Worm (Caenorhabditis elegans) whole organism, late embryonic: ENCODE results near the gene Y38E10A.1.

Experiments used
- F13H6.1 ChIP-seq: sonication (generic microtip); optimal IDR thresholded peaks from 2 replicates; lab custom pipeline; 2016; ENCODE audit warnings: missing genetic modification characterization, missing compliant biosample characterization
- T23F11.4 ChIP-seq: fragments of 200-800 bp; sonication (Bioruptor generic); optimal IDR thresholded peaks from 2 replicates; lab custom pipeline; 2018; ENCODE audit warnings: mild to moderate bottlenecking, missing genetic modification characterization, missing compliant biosample characterization
- Y22D7AL.16 ChIP-seq: sonication (generic microtip); optimal IDR thresholded peaks from 2 replicates; lab custom pipeline; 2016; ENCODE audit warnings: missing genetic modification characterization, missing compliant biosample characterization
- ahr-1 ChIP-seq: sonication (generic microtip); optimal IDR thresholded peaks from 2 replicates; lab custom pipeline; 2016; ENCODE audit warnings: missing genetic modification characterization, missing compliant biosample characterization
- ama-1 ChIP-seq: fragments of 150-350 bp; optimal IDR thresholded peaks from 2 replicates; lab custom pipeline; 2014
- ceh-18 ChIP-seq: sonication (generic microtip); optimal IDR thresholded peaks from 2 replicates; lab custom pipeline; 2016; ENCODE audit warnings: missing genetic modification characterization, missing compliant biosample characterization
- ceh-19 ChIP-seq: fragments of 200-800 bp; sonication (Bioruptor generic); optimal IDR thresholded peaks from 2 replicates; lab custom pipeline; 2018; ENCODE audit warnings: mild to moderate bottlenecking, missing genetic modification characterization, missing compliant biosample characterization
- ceh-2 ChIP-seq: sonication (generic microtip); optimal IDR thresholded peaks from 2 replicates; lab custom pipeline; 2016; ENCODE audit warnings: missing genotype, missing genetic modification characterization, missing compliant biosample characterization
- ceh-22 ChIP-seq: sonication (generic microtip); optimal IDR thresholded peaks from 2 replicates; lab custom pipeline; 2017; ENCODE audit warnings: missing biosample characterization, missing genetic modification characterization
- ceh-24 ChIP-seq: sonication (generic microtip); optimal IDR thresholded peaks from 2 replicates; lab custom pipeline; 2016; ENCODE audit warnings: mild to moderate bottlenecking, missing genetic modification characterization, missing compliant biosample characterization
- ceh-30 ChIP-seq: fragments of 150-350 bp; optimal IDR thresholded peaks from 2 replicates; lab custom pipeline; 2014; ENCODE audit warnings: missing biosample characterization, missing genetic modification characterization
- ceh-31 ChIP-seq: sonication (generic microtip); optimal IDR thresholded peaks from 2 replicates; lab custom pipeline; 2016; ENCODE audit warnings: missing genetic modification characterization, missing compliant biosample characterization
- ceh-48 ChIP-seq: sonication (generic microtip); optimal IDR thresholded peaks from 2 replicates; lab custom pipeline; 2016; ENCODE audit warnings: missing genetic modification characterization, inconsistent platforms, missing compliant biosample characterization
- ceh-6 ChIP-seq: fragments of 200-800 bp; sonication (Bioruptor generic); optimal IDR thresholded peaks from 2 replicates; lab custom pipeline; 2018; ENCODE audit warnings: mild to moderate bottlenecking, missing genetic modification characterization, missing compliant biosample characterization
- che-1 ChIP-seq: sonication (generic microtip); optimal IDR thresholded peaks from 2 replicates; lab custom pipeline; 2016; ENCODE audit warnings: mild to moderate bottlenecking, missing genetic modification characterization, missing compliant biosample characterization
- dmd-4 ChIP-seq: sonication (generic microtip); optimal IDR thresholded peaks from 2 replicates; lab custom pipeline; 2016; ENCODE audit warnings: borderline replicate concordance, missing genetic modification characterization, missing compliant biosample characterization
- elt-2 ChIP-seq: sonication (generic microtip); optimal IDR thresholded peaks from 2 replicates; lab custom pipeline; 2016; ENCODE audit warnings: missing genetic modification reagents, missing genetic modification characterization, missing compliant biosample characterization
- ets-4 ChIP-seq: sonication (generic microtip); optimal IDR thresholded peaks from 2 replicates; lab custom pipeline; 2016; ENCODE audit warnings: missing genetic modification characterization, missing compliant biosample characterization
- eyg-1 ChIP-seq: sonication (generic microtip); optimal IDR thresholded peaks from 2 replicates; lab custom pipeline; 2016; ENCODE audit warnings: missing genotype, missing genetic modification characterization, missing compliant biosample characterization
- fax-1 ChIP-seq: sonication (generic microtip); optimal IDR thresholded peaks from 2 replicates; lab custom pipeline; 2016; ENCODE audit warnings: missing genotype, missing genetic modification characterization, missing compliant biosample characterization
- fkh-6 ChIP-seq: sonication (generic microtip); optimal IDR thresholded peaks from 2 replicates; lab custom pipeline; 2016; ENCODE audit warnings: missing genetic modification characterization, missing compliant biosample characterization
- gmeb-2 ChIP-seq: sonication (generic microtip); optimal IDR thresholded peaks from 2 replicates; lab custom pipeline; 2016; ENCODE audit warnings: missing genetic modification characterization, inconsistent platforms, missing compliant biosample characterization
- hlh-30 ChIP-seq: sonication (generic microtip); optimal IDR thresholded peaks from 2 replicates; lab custom pipeline; 2017; ENCODE audit warnings: antibody characterized with exemption, missing genetic modification characterization, missing compliant biosample characterization; ENCODE audit not compliant: insufficient read depth
- lin-11 ChIP-seq: fragments of 200-800 bp; sonication (Bioruptor generic); optimal IDR thresholded peaks from 2 replicates; lab custom pipeline; 2018; ENCODE audit warnings: mild to moderate bottlenecking, missing genetic modification characterization, missing compliant biosample characterization
- nfya-1 ChIP-seq: sonication (generic microtip); optimal IDR thresholded peaks from 2 replicates; lab custom pipeline; 2017; ENCODE audit warnings: missing genetic modification characterization, mild to moderate bottlenecking, missing compliant biosample characterization, antibody characterized with exemption, moderate library complexity
- nhr-11 ChIP-seq: fragments of 150-350 bp; optimal IDR thresholded peaks from 2 replicates; lab custom pipeline; 2014; ENCODE audit warnings: missing biosample characterization, missing genetic modification characterization
- odd-2 ChIP-seq: sonication (generic microtip); optimal IDR thresholded peaks from 2 replicates; lab custom pipeline; 2017; ENCODE audit warnings: antibody characterized with exemption, mild to moderate bottlenecking, missing genetic modification characterization, missing compliant biosample characterization
- pag-3 ChIP-seq: sonication (generic microtip); optimal IDR thresholded peaks from 2 replicates; lab custom pipeline; 2016; ENCODE audit warnings: missing compliant biosample characterization, missing genetic modification characterization, borderline replicate concordance
- pat-9 ChIP-seq: fragments of 200-800 bp; sonication (Bioruptor generic); optimal IDR thresholded peaks from 2 replicates; lab custom pipeline; 2018; ENCODE audit warnings: mild to moderate bottlenecking, missing genetic modification characterization, moderate library complexity, missing compliant biosample characterization
- pax-1 ChIP-seq: fragments of 150-350 bp; optimal IDR thresholded peaks from 2 replicates; lab custom pipeline; 2014; ENCODE audit warnings: missing biosample characterization, missing genetic modification characterization
- pqm-1 ChIP-seq: sonication (generic microtip); optimal IDR thresholded peaks from 2 replicates; lab custom pipeline; 2016; ENCODE audit warnings: missing genetic modification characterization, missing compliant biosample characterization
- ref-2 ChIP-seq: sonication (generic microtip); optimal IDR thresholded peaks from 2 replicates; lab custom pipeline; 2016; ENCODE audit warnings: missing genetic modification characterization, missing compliant biosample characterization
- sox-2 ChIP-seq: fragments of 200-800 bp; sonication (Bioruptor generic); IDR thresholded peaks from 2 replicates; pipeline ENCODE4 v1.3.6; 2022; ENCODE audit warnings: missing genetic modification reagents, missing genetic modification characterization, missing compliant biosample characterization
- unc-3 ChIP-seq, 2 experiments: fragments of 200-800 bp in 1 of 2; sonication (Bioruptor generic) in 1 of 2; sonication (generic microtip) in 1 of 2; conservative IDR thresholded peaks in 1 of 2; optimal IDR thresholded peaks in 1 of 2; 2 replicates each; pipeline versions ENCODE4 v1.3.6 to Lab custom; 2016 to 2022; ENCODE audit warnings: missing compliant biosample characterization in 2 of 2, missing genetic modification characterization in 2 of 2, missing genetic modification reagents in 1 of 2
- unc-86 ChIP-seq: sonication (generic microtip); optimal IDR thresholded peaks from 2 replicates; lab custom pipeline; 2016; ENCODE audit warnings: missing genetic modification characterization, missing compliant biosample characterization

Y38E10A.1 gene

ce11 chrII:12572760-12573159, 2.3 kb upstream of the Y38E10A.1 start, which contains the start of gene Y38E10A.35:
Gene Y38E10A.35, minus strand, starts transcription at chrII:12572860.
- TF ChIP-seq Y22D7AL.16 (tag; lab: Kevin White, UChicago) (no peak), F13H6.1 (tag; lab: Kevin White, UChicago) (no peak), unc-3 (GFP tag; conservative IDR thresholded peaks at IDR 0.05; lab: Robert Waterston, UW) (no peak), unc-3 (tag; optimal IDR thresholded peaks at IDR 0.05; lab: Kevin White, UChicago) (no peak), ceh-31 (no peak), ama-1 (lab: Kevin White, UChicago) (no peak), eyg-1 (tag; lab: Kevin White, UChicago) (no peak), pqm-1 (tag; lab: Kevin White, UChicago) (no peak), ahr-1 (tag; lab: Kevin White, UChicago) (no peak), ceh-6 (no peak), ceh-24 (tag; lab: Kevin White, UChicago) (no peak), gmeb-2 (tag; lab: Kevin White, UChicago) (no peak), pax-1 (tag; lab: Kevin White, UChicago) (no peak)

ce11 chrII:12565851-12566250, 4.6 kb downstream of the Y38E10A.1 start, which contains the start of gene F49C5.7:
Gene F49C5.7, plus strand, starts transcription at chrII:12566151.
- TF ChIP-seq ref-2 (tag; lab: Kevin White, UChicago) (no peak), che-1 (no peak), ceh-2 (no peak), gmeb-2 (tag; lab: Kevin White, UChicago) (no peak)

ce11 chrII:12560210-12560609, 10.2 kb downstream of the Y38E10A.1 start, which contains the start of gene F49C5.12:
Gene F49C5.12, minus strand, starts transcription at chrII:12560310.
- no peak for TF ChIP-seq ceh-22
- TF ChIP-seq ceh-2: no peak
- no peak for TF ChIP-seq pag-3 (tag; lab: Kevin White, UChicago)
- TF ChIP-seq lin-11: no peak
- no peak for TF ChIP-seq fax-1 (tag; lab: Kevin White, UChicago)
- TF ChIP-seq che-1: no peak
- no peak for TF ChIP-seq dmd-4 (tag; lab: Kevin White, UChicago)
- TF ChIP-seq unc-86 (tag; lab: Kevin White, UChicago): no peak
- no peak for TF ChIP-seq fkh-6 (tag; lab: Kevin White, UChicago)
- no peak for TF ChIP-seq nfya-1 (tag; lab: Kevin White, UChicago)
- no peak for TF ChIP-seq F13H6.1 (tag; lab: Kevin White, UChicago)
- TF ChIP-seq ceh-48 (tag; lab: Kevin White, UChicago): no peak
- no peak for TF ChIP-seq pat-9 (tag; lab: Kevin White, UChicago)
- TF ChIP-seq, all 69 proteins: peak for 0

ce11 chrII:12555579-12555978, 14.8 kb downstream of the Y38E10A.1 start, which contains the start of gene F49C5.11:
Gene F49C5.11, plus strand, starts transcription at chrII:12555879.
- TF ChIP-seq Y22D7AL.16 (tag; lab: Kevin White, UChicago) (no peak), elt-2 (tag; lab: Kevin White, UChicago) (no peak), odd-2 (tag; lab: Kevin White, UChicago) (no peak), sox-2 (no peak), ceh-19 (GFP tag; lab: Kevin White, UChicago) (no peak), nhr-11 (tag; lab: Kevin White, UChicago) (no peak), ceh-31 (no peak), T23F11.4 (no peak), ceh-18 (tag; lab: Kevin White, UChicago) (no peak), ceh-30 (tag; lab: Kevin White, UChicago) (no peak), hlh-30 (tag; lab: Kevin White, UChicago) (no peak), ets-4 (tag; lab: Kevin White, UChicago) (no peak), gmeb-2 (tag; lab: Kevin White, UChicago) (no peak)
